Fruit fly (Drosophila melanogaster): ENCODE data around the gene ProRS-m.

The ProRS-m gene

DNA sequence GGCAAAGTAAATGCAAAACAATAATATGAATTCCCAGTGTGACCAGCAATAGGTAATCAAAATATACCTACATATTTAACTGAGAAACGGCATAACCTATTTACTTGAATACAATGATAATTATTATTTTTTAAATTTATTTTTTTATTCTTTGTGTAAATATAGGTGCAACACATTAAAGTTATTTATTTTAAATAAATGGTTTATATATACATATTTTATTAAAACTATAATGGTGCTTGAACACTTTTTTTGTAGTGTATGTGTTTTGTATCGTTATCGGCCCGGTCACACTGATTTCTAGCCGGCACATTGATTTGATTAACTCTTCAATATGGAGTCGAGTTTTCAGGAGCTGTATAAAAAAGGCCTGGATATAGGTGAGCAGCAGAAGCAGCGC, at the start of gene ProRS-m, which contains the start of the genes CG42304 and Snup:
Gene ProRS-m, minus strand, starts transcription at position 51 of the 400 bp plus-strand sequence.
Gene CG42304, plus strand, starts transcription at position 289 of the 400 bp plus-strand sequence.
Gene Snup, plus strand, starts transcription at position 289 of the 400 bp plus-strand sequence.
- TF ChIP-seq CG17801 (GFP tag; optimal IDR thresholded peaks at IDR 0.05; ENCODE audit: partially characterized antibody): peak; percentile 71

- no peak for TF ChIP-seq CG17801 (GFP tag; optimal IDR thresholded peaks at IDR 0.05; ENCODE audit: partially characterized antibody)
Observed at dm6 chr3L:2661322-2661721, 9.7 kb upstream of the ProRS-m start, which contains the start of gene CG33234. TSS of gene CG33234 (plus strand) at chr3L:2661622.

DNA sequence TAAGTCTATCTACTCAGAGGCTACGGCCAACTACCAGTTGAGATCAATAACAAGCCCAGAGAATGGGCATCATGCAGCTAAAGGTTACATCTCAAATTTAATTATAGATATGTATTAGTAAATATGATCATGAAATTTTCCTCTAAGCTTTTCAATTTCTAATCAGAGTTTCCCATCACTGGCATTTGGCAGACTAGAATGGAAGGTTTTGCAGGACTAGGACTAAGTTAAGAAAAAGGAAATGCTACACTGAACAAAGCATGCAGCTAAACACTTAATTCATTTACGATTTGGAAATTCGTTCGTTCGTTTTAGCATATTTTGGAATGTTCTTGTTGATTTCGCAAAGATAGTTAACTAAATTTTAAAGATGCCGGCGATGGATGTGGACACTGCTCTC, 7.7 kb upstream of the ProRS-m start, which contains the start of gene CG33233:
Gene CG33233, plus strand, starts transcription at position 301 of the 400 bp plus-strand sequence.
- TF ChIP-seq CG17801 (GFP tag; optimal IDR thresholded peaks at IDR 0.05; ENCODE audit: partially characterized antibody): no peak

- TF ChIP-seq CG17801 (GFP tag; optimal IDR thresholded peaks at IDR 0.05; ENCODE audit: partially characterized antibody): no peak
Observed at dm6 chr3L:2647523-2648378, 3.9 kb downstream of the ProRS-m start, which contains the start of gene CG1246. TSS of gene CG1246 (plus strand) at chr3L:2648048.

DNA sequence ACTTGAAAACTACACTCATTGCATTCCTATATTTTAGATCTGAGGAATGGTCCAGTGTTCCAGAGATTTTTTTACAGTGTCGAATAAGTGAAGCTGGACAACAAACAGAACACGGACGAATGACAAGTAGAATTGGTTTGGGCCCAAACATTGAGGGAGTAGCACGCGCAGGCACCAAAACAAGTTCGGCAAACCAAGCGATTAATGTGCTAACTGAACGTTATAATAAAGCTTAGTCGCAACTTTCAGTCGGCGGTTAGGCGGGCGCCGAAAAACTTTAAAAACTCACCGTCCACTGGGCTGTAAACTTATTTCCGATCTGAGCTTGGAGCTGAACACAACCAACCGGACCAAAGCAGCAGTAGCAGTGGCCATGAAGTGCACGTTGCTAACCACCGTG, 6.6 kb downstream of the ProRS-m start, which contains the start of gene CG1143:
Gene CG1143, plus strand, starts transcription at position 301 of the 400 bp plus-strand sequence.
- no peak for TF ChIP-seq CG17801 (GFP tag; optimal IDR thresholded peaks at IDR 0.05; ENCODE audit: partially characterized antibody)

DNA sequence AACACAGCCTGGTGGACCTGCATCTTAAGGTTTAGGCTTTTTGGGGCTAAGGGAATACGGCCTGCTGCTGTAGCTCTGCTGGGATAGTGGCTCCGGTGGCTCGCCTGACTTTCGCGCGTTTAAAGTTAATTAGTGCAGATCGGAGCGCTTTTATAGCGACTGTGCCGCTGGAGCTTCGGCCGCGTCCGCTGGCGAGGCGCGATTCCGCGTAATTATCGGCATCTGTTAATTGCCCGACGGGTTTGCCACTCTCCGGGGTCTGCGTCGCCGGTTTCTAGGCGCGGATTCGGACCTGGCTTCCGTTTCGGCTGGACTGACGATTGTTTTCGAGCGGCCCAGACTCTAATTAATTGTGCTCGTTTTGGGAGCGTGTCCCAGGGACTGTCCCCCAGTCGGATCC, 8.3 kb downstream of the ProRS-m start, which contains the start of gene CG14949:
Gene CG14949, minus strand, starts transcription at position 101 of the 400 bp plus-strand sequence.
- no peak for TF ChIP-seq CG17801 (GFP tag; optimal IDR thresholded peaks at IDR 0.05; ENCODE audit: partially characterized antibody)

- TF ChIP-seq CG17801 (GFP tag; optimal IDR thresholded peaks at IDR 0.05; ENCODE audit: partially characterized antibody): peak; percentile 36
Observed at dm6 chr3L:2636023-2636968, 15.4 kb downstream of the ProRS-m start.

- TF ChIP-seq CG17801 (GFP tag; optimal IDR thresholded peaks at IDR 0.05; ENCODE audit: partially characterized antibody): peak; percentile 88
Observed at dm6 chr3L:2634929-2635799, 16.5 kb downstream of the ProRS-m start.

DNA sequence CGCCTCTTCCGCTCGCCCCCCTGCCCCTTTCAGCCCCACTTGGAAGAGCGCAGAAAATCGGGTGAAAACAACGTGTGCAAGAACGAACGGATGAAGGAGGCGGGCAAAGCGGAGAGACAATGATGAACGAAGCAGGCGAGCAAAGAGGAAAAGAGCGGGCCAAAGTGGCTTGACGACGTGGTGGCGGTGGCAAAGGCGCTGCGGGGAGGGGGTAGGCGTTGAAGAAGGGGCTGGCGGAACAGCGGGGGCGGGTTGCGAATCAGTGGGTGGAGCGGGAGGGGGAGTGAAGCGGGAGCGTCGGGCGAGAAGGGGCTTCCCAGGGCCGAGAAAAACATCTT, 18.9 kb downstream of the ProRS-m start:
- TF ChIP-seq CG17801 (GFP tag; optimal IDR thresholded peaks at IDR 0.05; ENCODE audit: partially characterized antibody): peak; percentile 14

dm6 chr3L:2632048-2632762, 19.4 kb downstream of the ProRS-m start:
- TF ChIP-seq CG17801 (GFP tag; optimal IDR thresholded peaks at IDR 0.05; ENCODE audit: partially characterized antibody): no peak

DNA sequence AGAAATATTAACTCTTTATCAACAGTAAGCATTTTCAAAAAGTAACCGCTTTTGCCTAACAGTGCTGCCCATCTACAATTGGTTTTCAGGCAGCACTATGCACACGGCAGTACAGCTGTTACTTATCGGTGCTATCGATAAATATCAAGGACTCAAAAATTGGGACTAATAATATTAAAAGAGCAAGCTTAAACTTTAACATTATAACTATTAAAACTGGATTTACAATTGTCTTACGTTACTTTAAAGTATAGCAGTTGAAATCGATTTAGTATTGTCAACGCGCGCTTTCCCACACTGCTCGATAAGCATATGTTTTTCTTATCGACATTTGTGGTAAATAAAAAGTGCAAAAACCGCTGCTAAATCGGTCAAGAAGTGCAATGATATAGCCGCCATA, 20.2 kb downstream of the ProRS-m start, which contains the start of the genes CG42245 and MEP-1:
Gene CG42245, plus strand, starts transcription at position 310 of the 400 bp plus-strand sequence.
Gene MEP-1, plus strand, starts transcription at position 310 of the 400 bp plus-strand sequence.
- peak; percentile 71 for TF ChIP-seq CG17801 (GFP tag; optimal IDR thresholded peaks at IDR 0.05; ENCODE audit: partially characterized antibody)

dm6 chr3L:2629964-2630363, 21.7 kb downstream of the ProRS-m start, which contains the start of gene Pxn:
TSS of gene Pxn (minus strand) at chr3L:2630064.
- TF ChIP-seq CG17801 (GFP tag; optimal IDR thresholded peaks at IDR 0.05; ENCODE audit: partially characterized antibody): no peak

- no peak for TF ChIP-seq CG17801 (GFP tag; optimal IDR thresholded peaks at IDR 0.05; ENCODE audit: partially characterized antibody)
Observed at dm6 chr3L:2614222-2614621, 37.4 kb downstream of the ProRS-m start.

Data from ovary, adult (tissue).